Fruit fly (Drosophila melanogaster) whole organism, embryonic: ENCODE data around the gene Cks85A.

Experiments
- Ada2b ChIP-seq: fragments of 200-800 bp; sonication (Bioruptor generic); IDR thresholded peaks from 2 replicates; pipeline ENCODE4 v1.3.6; 2022; ENCODE audit warnings: missing biosample characterization, missing genetic modification characterization
- Blimp-1 ChIP-seq: fragments of 200-800 bp; sonication (Bioruptor generic); optimal IDR thresholded peaks from 3 replicates; lab custom pipeline; 2018; ENCODE audit warnings: missing biosample characterization, missing genetic modification characterization, mild to moderate bottlenecking, moderate library complexity, missing genetic modification reagents
- CG10543 ChIP-seq: fragments of 200-800 bp; sonication (Bioruptor generic); optimal IDR thresholded peaks from 3 replicates; lab custom pipeline; 2017; ENCODE audit warnings: missing biosample characterization, mild to moderate bottlenecking, missing genetic modification characterization, moderate library complexity
- CG11695 ChIP-seq: fragments of 200-800 bp; sonication (Bioruptor generic); IDR thresholded peaks from 3 replicates; pipeline ENCODE4 v1.3.6; 2022; ENCODE audit warnings: missing biosample characterization, missing genetic modification characterization
- CG12942 ChIP-seq: fragments of 200-800 bp; sonication (Bioruptor generic); optimal IDR thresholded peaks from 3 replicates; lab custom pipeline; 2016; ENCODE audit warnings: missing biosample characterization, missing genetic modification characterization
- CG13624 ChIP-seq: fragments of 200-800 bp; sonication (Bioruptor generic); optimal IDR thresholded peaks from 2 replicates; lab custom pipeline; 2016; ENCODE audit warnings: missing biosample characterization, missing genetic modification characterization
- CG14050 ChIP-seq: fragments of 200-800 bp; sonication (Bioruptor generic); IDR thresholded peaks from 3 replicates; pipeline ENCODE4 v1.3.6; 2022; ENCODE audit warnings: missing biosample characterization, missing genetic modification characterization
- CG14860 ChIP-seq: fragments of 200-800 bp; sonication (Bioruptor generic); IDR thresholded peaks from 3 replicates; pipeline ENCODE4 v1.3.6; 2022; ENCODE audit warnings: missing biosample characterization, missing genetic modification characterization; ENCODE audit not compliant: partially characterized antibody
- CG15601 ChIP-seq: fragments of 200-800 bp; sonication (Bioruptor generic); optimal IDR thresholded peaks from 3 replicates; lab custom pipeline; 2019; ENCODE audit warnings: missing biosample characterization, mild to moderate bottlenecking, missing genetic modification characterization, moderate library complexity
- CG18476 ChIP-seq: fragments of 200-800 bp; sonication (Bioruptor generic); optimal IDR thresholded peaks from 2 replicates; lab custom pipeline; 2016; ENCODE audit warnings: missing biosample characterization, mild to moderate bottlenecking, missing genetic modification characterization
- CG18619 ChIP-seq: fragments of 200-800 bp; sonication (Bioruptor generic); optimal IDR thresholded peaks from 3 replicates; lab custom pipeline; 2017; ENCODE audit warnings: missing biosample characterization, mild to moderate bottlenecking, missing genetic modification characterization
- CG30403 ChIP-seq: fragments of 200-800 bp; sonication (Bioruptor generic); optimal IDR thresholded peaks from 3 replicates; lab custom pipeline; 2016; ENCODE audit warnings: missing biosample characterization, missing genetic modification characterization
- CG31388 ChIP-seq: fragments of 200-800 bp; sonication (Bioruptor generic); optimal IDR thresholded peaks from 2 replicates; lab custom pipeline; 2016; ENCODE audit warnings: missing biosample characterization, missing genetic modification characterization
- CG31441 ChIP-seq: fragments of 200-800 bp; sonication (Bioruptor generic); IDR thresholded peaks from 2 replicates; pipeline ENCODE4 v1.3.6; 2022; ENCODE audit warnings: missing biosample characterization, missing genetic modification characterization
- CG3163 ChIP-seq: fragments of 200-800 bp; sonication (Bioruptor generic); optimal IDR thresholded peaks from 3 replicates; lab custom pipeline; 2016; ENCODE audit warnings: missing biosample characterization, missing genetic modification characterization
- CG33213 ChIP-seq: fragments of 200-800 bp; sonication (Bioruptor generic); optimal IDR thresholded peaks from 3 replicates; lab custom pipeline; 2016; ENCODE audit warnings: missing biosample characterization, missing genetic modification characterization
- CG5245 ChIP-seq: fragments of 200-800 bp; sonication (Bioruptor generic); optimal IDR thresholded peaks from 3 replicates; lab custom pipeline; 2016; ENCODE audit warnings: missing biosample characterization, missing genetic modification characterization
- CG6683 ChIP-seq: fragments of 200-800 bp; sonication (Bioruptor generic); optimal IDR thresholded peaks from 2 replicates; lab custom pipeline; 2017; ENCODE audit warnings: missing biosample characterization, mild to moderate bottlenecking, missing genetic modification characterization, missing genetic modification reagents
- Dll ChIP-seq: fragments of 200-800 bp; sonication (Bioruptor generic); IDR thresholded peaks from 4 replicates; pipeline ENCODE4 v1.3.6; 2022; ENCODE audit warnings: missing biosample characterization, missing genetic modification characterization; ENCODE audit not compliant: partially characterized antibody
- Dp ChIP-seq: fragments of 200-800 bp; sonication (Bioruptor generic); optimal IDR thresholded peaks from 2 replicates; lab custom pipeline; 2018; ENCODE audit warnings: missing biosample characterization, mild to moderate bottlenecking, missing genetic modification characterization, moderate library complexity
- ERR ChIP-seq: fragments of 200-800 bp; sonication (Bioruptor generic); optimal IDR thresholded peaks from 2 replicates; lab custom pipeline; 2016; ENCODE audit warnings: missing biosample characterization, missing genetic modification characterization
- Eip74EF ChIP-seq, 2 experiments: fragments of 200-800 bp in 1 of 2; fragments of >200 bp in 1 of 2; sonication (Bioruptor generic) in 1 of 2; optimal IDR thresholded peaks; 2 replicates each; lab custom pipeline; 2017 to 2019; ENCODE audit warnings: missing biosample characterization in 2 of 2, missing genetic modification characterization in 2 of 2, mild to moderate bottlenecking in 1 of 2, moderate library complexity in 1 of 2
- Hr3 ChIP-seq: fragments of 200-800 bp; sonication (Bioruptor generic); optimal IDR thresholded peaks from 3 replicates; lab custom pipeline; 2016; ENCODE audit warnings: missing biosample characterization, missing genetic modification characterization
- Hsf ChIP-seq: fragments of 200-800 bp; sonication (Bioruptor generic); optimal IDR thresholded peaks from 3 replicates; lab custom pipeline; 2016; ENCODE audit warnings: missing biosample characterization, missing genetic modification characterization
- Kr ChIP-seq: fragments of 200-800 bp; sonication (Bioruptor generic); optimal IDR thresholded peaks from 2 replicates; lab custom pipeline; 2017; ENCODE audit warnings: missing biosample characterization, mild to moderate bottlenecking, missing genetic modification characterization
- MBD-R2 ChIP-seq: fragments of 200-800 bp; sonication (Bioruptor generic); IDR thresholded peaks from 2 replicates; pipeline ENCODE4 v1.3.6; 2022; ENCODE audit warnings: missing biosample characterization, missing genetic modification characterization
- Mad ChIP-seq: fragments of 200-800 bp; sonication (Bioruptor generic); optimal IDR thresholded peaks from 2 replicates; lab custom pipeline; 2016; ENCODE audit warnings: missing biosample characterization, missing genetic modification characterization
- Pdp1 ChIP-seq, 2 experiments: fragments of 200-800 bp; sonication (Bioruptor generic); optimal IDR thresholded peaks; 3 replicates each; lab custom pipeline; 2016; ENCODE audit warnings: missing biosample characterization in 2 of 2, missing genetic modification characterization in 2 of 2, mild to moderate bottlenecking in 1 of 2, moderate library complexity in 1 of 2
- Spps ChIP-seq: fragments of 200-800 bp; sonication (Bioruptor generic); optimal IDR thresholded peaks from 2 replicates; lab custom pipeline; 2018; ENCODE audit warnings: missing biosample characterization, mild to moderate bottlenecking, missing genetic modification characterization
- Trl ChIP-seq, 3 experiments: fragments of >200 bp in 2 of 3; fragments of 200-800 bp in 1 of 3; sonication (Bioruptor generic) in 1 of 3; optimal IDR thresholded peaks; 2 replicates in 1 of 3; 3 replicates in 2 of 3; lab custom pipeline; 2016 to 2017; ENCODE audit warnings: missing biosample characterization in 1 of 3, missing genetic modification characterization in 1 of 3
- bab2 ChIP-seq: fragments of 200-800 bp; sonication (Bioruptor generic); optimal IDR thresholded peaks from 2 replicates; lab custom pipeline; 2016; ENCODE audit warnings: missing biosample characterization, missing genetic modification characterization
- bsh ChIP-seq, 2 experiments: fragments of 200-800 bp; sonication (Bioruptor generic); optimal IDR thresholded peaks; 2 replicates each; lab custom pipeline; 2017 to 2018; ENCODE audit warnings: mild to moderate bottlenecking in 2 of 2, missing biosample characterization in 2 of 2, missing genetic modification characterization in 2 of 2, moderate library complexity in 1 of 2
- cato ChIP-seq: fragments of 200-800 bp; sonication (Bioruptor generic); optimal IDR thresholded peaks from 2 replicates; lab custom pipeline; 2016; ENCODE audit warnings: missing biosample characterization, missing genetic modification characterization, borderline replicate concordance
- chinmo ChIP-seq: fragments of 200-800 bp; sonication (Bioruptor generic); IDR thresholded peaks from 4 replicates; pipeline ENCODE4 v1.3.6; 2022; ENCODE audit warnings: missing biosample characterization, missing genetic modification characterization; ENCODE audit not compliant: partially characterized antibody
- crol ChIP-seq: fragments of 200-800 bp; sonication (Bioruptor generic); IDR thresholded peaks from 2 replicates; pipeline ENCODE4 v1.3.6; 2022; ENCODE audit warnings: missing biosample characterization, missing genetic modification characterization
- fd102C ChIP-seq: fragments of 200-800 bp; sonication (Bioruptor generic); optimal IDR thresholded peaks from 2 replicates; lab custom pipeline; 2018; ENCODE audit warnings: missing biosample characterization, mild to moderate bottlenecking, missing genetic modification characterization, moderate library complexity
- fd96Cb ChIP-seq: fragments of 200-800 bp; sonication (Bioruptor generic); optimal IDR thresholded peaks from 2 replicates; lab custom pipeline; 2018; ENCODE audit warnings: missing biosample characterization, mild to moderate bottlenecking, missing genetic modification characterization, moderate library complexity
- gcm2 ChIP-seq: fragments of 200-800 bp; sonication (Bioruptor generic); optimal IDR thresholded peaks from 2 replicates; lab custom pipeline; 2016; ENCODE audit warnings: missing biosample characterization, missing genetic modification characterization
- lab ChIP-seq: fragments of 200-800 bp; sonication (Bioruptor generic); optimal IDR thresholded peaks from 3 replicates; lab custom pipeline; 2017; ENCODE audit warnings: missing biosample characterization, missing genetic modification characterization, mild to moderate bottlenecking, moderate library complexity, missing genetic modification reagents
- luna ChIP-seq: fragments of 200-800 bp; sonication (Bioruptor generic); optimal IDR thresholded peaks from 2 replicates; lab custom pipeline; 2016; ENCODE audit warnings: missing biosample characterization, missing genetic modification characterization
- mirr ChIP-seq: fragments of 200-800 bp; sonication (Bioruptor generic); optimal IDR thresholded peaks from 3 replicates; lab custom pipeline; 2018; ENCODE audit warnings: missing biosample characterization, mild to moderate bottlenecking, missing genetic modification characterization
- odd ChIP-seq: fragments of 200-800 bp; sonication (Bioruptor generic); optimal IDR thresholded peaks from 2 replicates; lab custom pipeline; 2017; ENCODE audit warnings: missing biosample characterization, mild to moderate bottlenecking, missing genetic modification characterization
- phol ChIP-seq: fragments of 200-800 bp; sonication (Bioruptor generic); optimal IDR thresholded peaks from 3 replicates; lab custom pipeline; 2018; ENCODE audit warnings: missing biosample characterization, mild to moderate bottlenecking, missing genetic modification characterization, moderate library complexity
- pnt ChIP-seq: fragments of 200-800 bp; sonication (Bioruptor generic); optimal IDR thresholded peaks from 3 replicates; lab custom pipeline; 2016; ENCODE audit warnings: missing biosample characterization, missing genetic modification characterization
- pzg ChIP-seq: fragments of 200-800 bp; sonication (Bioruptor generic); optimal IDR thresholded peaks from 3 replicates; lab custom pipeline; 2018; ENCODE audit warnings: missing biosample characterization, mild to moderate bottlenecking, missing genetic modification characterization, moderate library complexity
- schlank ChIP-seq: fragments of 200-800 bp; sonication (Bioruptor generic); optimal IDR thresholded peaks from 2 replicates; lab custom pipeline; 2018; ENCODE audit warnings: missing biosample characterization, mild to moderate bottlenecking, missing genetic modification characterization
- tin ChIP-seq: fragments of 200-800 bp; sonication (Bioruptor generic); optimal IDR thresholded peaks from 3 replicates; lab custom pipeline; 2016; ENCODE audit warnings: missing biosample characterization, missing genetic modification characterization
- wor ChIP-seq: fragments of 200-800 bp; sonication (Bioruptor generic); IDR thresholded peaks from 2 replicates; pipeline ENCODE4 v1.3.6; 2022; ENCODE audit warnings: missing biosample characterization, missing genetic modification characterization

The Cks85A gene

dm6 chr3R:8676560-8677000 is 41.7 kb downstream of the Cks85A start, which contains the start of the genes Unc50, CG11755 and CG8043 (continued):
- TF ChIP-seq CG14860 (GFP tag; lab: Robert Waterston, UW) (peak; percentile 97), CG30403 (GFP tag; lab: Kevin White, UChicago) (peak; percentile 90), CG18476 (peak; percentile 54), Pdp1 (GFP tag; optimal IDR thresholded peaks at IDR 0.05; lab: Kevin White, UChicago) (peak; percentile 78 to 86), phol (peak; percentile 88), Mad (GFP tag; lab: Kevin White, UChicago) (peak; percentile 76), CG15601 (tag; lab: Kevin White, UChicago) (peak; percentile 74), Ada2b (GFP tag; lab: Robert Waterston, UW) (peak; percentile 36; the same call in 1 of the 2 replicates), Trl (optimal IDR thresholded peaks at IDR 0.05; lab: Kevin White, UChicago) (no peak), Trl (GFP tag; optimal IDR thresholded peaks at IDR 0.05; lab: Kevin White, UChicago) (peak; percentile 56), CG5245 (GFP tag; lab: Kevin White, UChicago) (peak; percentile 45), CG6683 (GFP tag; lab: Kevin White, UChicago) (no peak), Hr3 (GFP tag; lab: Kevin White, UChicago) (peak; percentile 78), CG18619 (GFP tag; lab: Kevin White, UChicago) (peak; percentile 78), CG31388 (GFP tag; lab: Kevin White, UChicago) (peak; percentile 30), gcm2 (GFP tag; lab: Kevin White, UChicago) (no peak), wor (GFP tag; lab: Robert Waterston, UW) (peak; percentile 54), Blimp-1 (GFP tag; lab: Kevin White, UChicago) (no peak), schlank (tag; lab: Kevin White, UChicago) (peak; percentile 22), odd (GFP tag; lab: Kevin White, UChicago) (peak; percentile 47), CG33213 (GFP tag; lab: Kevin White, UChicago) (peak; percentile 59), lab (GFP tag; lab: Kevin White, UChicago) (no peak), CG11695 (GFP tag; lab: Robert Waterston, UW) (peak; percentile 77; the same call in 2 of the 3 replicates), Eip74EF (GFP tag; optimal IDR thresholded peaks at IDR 0.05; lab: Kevin White, UChicago) (no peak), pnt (GFP tag; lab: Kevin White, UChicago) (peak; percentile 52), bsh (GFP tag; optimal IDR thresholded peaks at IDR 0.05; lab: Kevin White, UChicago) (peak in 1 of 2 experiments; percentile 72), Kr (GFP tag; lab: Kevin White, UChicago) (no peak), crol (GFP tag; lab: Robert Waterston, UW) (no peak), mirr (GFP tag; lab: Kevin White, UChicago) (peak; percentile 66), MBD-R2 (GFP tag; lab: Robert Waterston, UW) (peak; percentile 95), CG3163 (peak; percentile 9), luna (GFP tag; lab: Kevin White, UChicago) (peak; percentile 48), CG31441 (peak; percentile 78), bab2 (GFP tag; lab: Kevin White, UChicago) (peak; percentile 57), Dp (GFP tag; lab: Kevin White, UChicago) (peak; percentile 30), pzg (GFP tag; lab: Kevin White, UChicago) (peak; percentile 78), cato (peak; percentile 44), fd102C (GFP tag; lab: Kevin White, UChicago) (peak; percentile 15), Hsf (GFP tag; lab: Kevin White, UChicago) (peak; percentile 88), CG10543 (GFP tag; lab: Kevin White, UChicago) (peak; percentile 78), CG14050 (GFP tag; lab: Robert Waterston, UW) (peak; percentile 25; the same call in 1 of the 3 replicates), Dll (peak; percentile 100), CG12942 (GFP tag; lab: Kevin White, UChicago) (peak; percentile 73), CG13624 (GFP tag; lab: Kevin White, UChicago) (peak; percentile 71), ERR (GFP tag; lab: Kevin White, UChicago) (peak; percentile 15), tin (GFP tag; lab: Kevin White, UChicago) (peak; percentile 77), fd96Cb (peak; percentile 66), chinmo (GFP tag; lab: Robert Waterston, UW) (peak; percentile 85; the same call in 2 of the 4 replicates), Spps (tag; lab: Kevin White, UChicago) (peak; percentile 48)
